Fruit fly (Drosophila melanogaster): ENCODE results near the gene if.

if gene

dm6 chrX:16750712-16751578, 32.3 kb downstream of the if start (continued):
- TF ChIP-seq sob (GFP tag; IDR thresholded peaks at IDR 0.05) (peak; percentile 58), CG30403 (GFP tag; optimal IDR thresholded peaks at IDR 0.05) (peak; percentile 66), CG12299 (tag; optimal IDR thresholded peaks at IDR 0.05) (peak; percentile 67), CG12942 (GFP tag; optimal IDR thresholded peaks at IDR 0.05) (peak; percentile 21), nmo (GFP tag; optimal IDR thresholded peaks at IDR 0.05) (peak; percentile 82), CG2678 (tag; optimal IDR thresholded peaks at IDR 0.05) (peak; percentile 87), klu (GFP tag; IDR thresholded peaks at IDR 0.05) (no peak), CG10209 (GFP tag; optimal IDR thresholded peaks at IDR 0.05) (peak; percentile 64), row (GFP tag; IDR thresholded peaks at IDR 0.05) (peak; percentile 79), CG12744 (GFP tag; optimal IDR thresholded peaks at IDR 0.05) (peak; percentile 5), CG31365 (tag; optimal IDR thresholded peaks at IDR 0.05) (peak; percentile 9), Mrtf (GFP tag; IDR thresholded peaks at IDR 0.05) (peak; percentile 16; the same call in 1 of the 3 replicates), psq (GFP tag; optimal IDR thresholded peaks at IDR 0.05) (no peak), Hr51 (GFP tag; optimal IDR thresholded peaks at IDR 0.05) (peak in 1 of 2 experiments; percentile 81), seq (GFP tag; IDR thresholded peaks at IDR 0.05) (peak; percentile 68), CG5245 (GFP tag; optimal IDR thresholded peaks at IDR 0.05) (no peak), Dp (GFP tag; optimal IDR thresholded peaks at IDR 0.05) (no peak), CG6175 (GFP tag; IDR thresholded peaks at IDR 0.05) (no peak), emc (GFP tag; optimal IDR thresholded peaks at IDR 0.05) (no peak), Ets97D (GFP tag; optimal IDR thresholded peaks at IDR 0.05) (no peak), mam (GFP tag; optimal IDR thresholded peaks at IDR 0.05) (no peak), wek (GFP tag; optimal IDR thresholded peaks at IDR 0.05) (peak; percentile 17), CG8290 (GFP tag; optimal IDR thresholded peaks at IDR 0.05) (peak; percentile 58), CG8290 (tag; optimal IDR thresholded peaks at IDR 0.05) (peak in 1 of 2 experiments; percentile 36), Vsx1 (GFP tag; optimal IDR thresholded peaks at IDR 0.05) (peak; percentile 62), CG14860 (GFP tag; IDR thresholded peaks at IDR 0.05; ENCODE audit: partially characterized antibody) (no peak), Atf6 (GFP tag; IDR thresholded peaks at IDR 0.05) (peak; percentile 70), sna (GFP tag; IDR thresholded peaks at IDR 0.05; ENCODE audit: partially characterized antibody) (no peak), CG4360 (GFP tag; IDR thresholded peaks at IDR 0.05) (peak; percentile 91), CG11093 (GFP tag; IDR thresholded peaks at IDR 0.05) (no peak), gsb-n (tag; optimal IDR thresholded peaks at IDR 0.05) (peak; percentile 73), CG1024 (GFP tag; IDR thresholded peaks at IDR 0.05) (no peak), Drgx (GFP tag; IDR thresholded peaks at IDR 0.05) (peak; percentile 86), shn (GFP tag; optimal IDR thresholded peaks at IDR 0.05) (no peak), jing (GFP tag; optimal IDR thresholded peaks at IDR 0.05) (no peak), tin (GFP tag; optimal IDR thresholded peaks at IDR 0.05) (peak; percentile 59), vfl (GFP tag; optimal IDR thresholded peaks at IDR 0.05) (no peak), hb (GFP tag; IDR thresholded peaks at IDR 0.05; ENCODE audit: partially characterized antibody) (no peak), slbo (GFP tag; IDR thresholded peaks at IDR 0.05) (peak; percentile 42; the same call in 1 of the 2 replicates), CG15514 (GFP tag; optimal IDR thresholded peaks at IDR 0.05) (peak; percentile 28), lilli (GFP tag; optimal IDR thresholded peaks at IDR 0.05) (peak; percentile 65), CG11456 (GFP tag; IDR thresholded peaks at IDR 0.05) (no peak), Sox102F (GFP tag; optimal IDR thresholded peaks at IDR 0.05) (peak; percentile 71), CG1602 (GFP tag; optimal IDR thresholded peaks at IDR 0.05) (peak; percentile 29), ftz-f1 (GFP tag; optimal IDR thresholded peaks at IDR 0.05) (no peak), Hmx (GFP tag; optimal IDR thresholded peaks at IDR 0.05) (no peak), ab (GFP tag; optimal IDR thresholded peaks at IDR 0.05) (no peak), CG11398 (GFP tag; optimal IDR thresholded peaks at IDR 0.05) (no peak), chif (GFP tag; optimal IDR thresholded peaks at IDR 0.05) (peak in 1 of 2 experiments; percentile 16), CG9797 (GFP tag; optimal IDR thresholded peaks at IDR 0.05) (no peak)
